Worm (Caenorhabditis elegans): ENCODE results near the gene frpr-13.
A peak's percentile ranks its signal among the peaks of the same experiment; 100 is the strongest.

The frpr-13 gene

ce11 chrV:8906896-8907295 lies 8.0 kb downstream of the frpr-13 start, which contains the start of gene frpr-11:
Gene frpr-11, plus strand, starts transcription at chrV:8907196.
- no peak for TF ChIP-seq snpc-4 (tag; optimal IDR thresholded peaks at IDR 0.05)

ce11 chrV:8913940-8914339 lies 15.1 kb downstream of the frpr-13 start, which contains the start of gene mod-1:
Gene mod-1, minus strand, starts transcription at chrV:8914040.
- TF ChIP-seq sem-4 (tag; optimal IDR thresholded peaks at IDR 0.05) (no peak), zag-1 (tag; optimal IDR thresholded peaks at IDR 0.05) (no peak), crh-2 (tag; optimal IDR thresholded peaks at IDR 0.05) (no peak), dmd-4 (tag; optimal IDR thresholded peaks at IDR 0.05) (no peak), nhr-21 (tag; optimal IDR thresholded peaks at IDR 0.05) (no peak), nhr-11 (tag; optimal IDR thresholded peaks at IDR 0.05) (no peak), nhr-129 (tag; optimal IDR thresholded peaks at IDR 0.05) (no peak), R02D3.7 (tag; optimal IDR thresholded peaks at IDR 0.05) (no peak)

- TF ChIP-seq nhr-129 (tag; optimal IDR thresholded peaks at IDR 0.05) (peak; percentile 33), lsy-2 (tag; optimal IDR thresholded peaks at IDR 0.05) (peak in 1 of 2 experiments; percentile 18), F13H6.1 (tag; optimal IDR thresholded peaks at IDR 0.05) (peak; percentile 12), ceh-16 (tag; optimal IDR thresholded peaks at IDR 0.05) (no peak), fos-1 (tag; optimal IDR thresholded peaks at IDR 0.05) (peak; percentile 7)
Observed at ce11 chrV:8922781-8923180, 23.9 kb downstream of the frpr-13 start, which contains the start of gene ttr-47. Gene ttr-47, plus strand, starts transcription at chrV:8923088.

- no peak for TF ChIP-seq ztf-1 (GFP tag; conservative IDR thresholded peaks at IDR 0.05)
- TF ChIP-seq ama-1 (optimal IDR thresholded peaks at IDR 0.05), result no peak
- no peak for TF ChIP-seq nhr-25 (tag; optimal IDR thresholded peaks at IDR 0.05)
- TF ChIP-seq ceh-16 (tag; optimal IDR thresholded peaks at IDR 0.05), result no peak
- TF ChIP-seq ceh-82 (tag; optimal IDR thresholded peaks at IDR 0.05), result no peak
- TF ChIP-seq aly-2 (tag; optimal IDR thresholded peaks at IDR 0.05), result no peak
- no peak for TF ChIP-seq Y55F3AM.14 (GFP tag; optimal IDR thresholded peaks at IDR 0.05)
- no peak for TF ChIP-seq C34F6.9 (tag; optimal IDR thresholded peaks at IDR 0.05)
- no peak for TF ChIP-seq mab-5 (tag; optimal IDR thresholded peaks at IDR 0.05)
- TF ChIP-seq nhr-12 (tag; optimal IDR thresholded peaks at IDR 0.05), result no peak
- no peak for TF ChIP-seq nhr-77 (tag; optimal IDR thresholded peaks at IDR 0.05)
- TF ChIP-seq mbf-1 (tag; optimal IDR thresholded peaks at IDR 0.05), result no peak
- TF ChIP-seq unc-55 (GFP tag; optimal IDR thresholded peaks at IDR 0.05), result no peak
- no peak for TF ChIP-seq unc-39 (tag; optimal IDR thresholded peaks at IDR 0.05)
- no peak for TF ChIP-seq ZK546.5 (tag; optimal IDR thresholded peaks at IDR 0.05)
- TF ChIP-seq sma-9 (GFP tag; optimal IDR thresholded peaks at IDR 0.05), result no peak
- no peak for TF ChIP-seq sma-9 (tag; optimal IDR thresholded peaks at IDR 0.05)
- TF ChIP-seq alr-1 (tag; optimal IDR thresholded peaks at IDR 0.05), result no peak
- no peak for TF ChIP-seq zag-1 (tag; optimal IDR thresholded peaks at IDR 0.05)
Observed at ce11 chrV:8927715-8928114, 28.9 kb downstream of the frpr-13 start.

- no peak for TF ChIP-seq zag-1 (tag; optimal IDR thresholded peaks at IDR 0.05)
- no peak for TF ChIP-seq lin-11 (tag; optimal IDR thresholded peaks at IDR 0.05)
- TF ChIP-seq lsy-2 (tag; optimal IDR thresholded peaks at IDR 0.05), result no peak
- TF ChIP-seq nhr-21 (tag; optimal IDR thresholded peaks at IDR 0.05), result no peak
- TF ChIP-seq elt-3 (tag; optimal IDR thresholded peaks at IDR 0.05), result no peak
- TF ChIP-seq ama-1 (optimal IDR thresholded peaks at IDR 0.05), result no peak
Observed at ce11 chrV:8928967-8929366, 30.1 kb downstream of the frpr-13 start, which contains the start of gene H14N18.4. Gene H14N18.4, minus strand, starts transcription at chrV:8928978.

- no peak for TF ChIP-seq elt-3 (tag; optimal IDR thresholded peaks at IDR 0.05)
- TF ChIP-seq lin-39 (tag; optimal IDR thresholded peaks at IDR 0.05), result no peak
- no peak for TF ChIP-seq C34F6.9 (tag; optimal IDR thresholded peaks at IDR 0.05)
- TF ChIP-seq mab-5 (tag; optimal IDR thresholded peaks at IDR 0.05), result no peak
- no peak for TF ChIP-seq nhr-77 (tag; optimal IDR thresholded peaks at IDR 0.05)
- TF ChIP-seq peb-1 (tag; optimal IDR thresholded peaks at IDR 0.05), result no peak
- TF ChIP-seq gmeb-1 (tag; optimal IDR thresholded peaks at IDR 0.05), result no peak
- no peak for TF ChIP-seq ztf-11 (tag; optimal IDR thresholded peaks at IDR 0.05)
- no peak for TF ChIP-seq blmp-1 (tag; optimal IDR thresholded peaks at IDR 0.05; ENCODE audit: insufficient read depth)
- TF ChIP-seq sma-3 (GFP tag; optimal IDR thresholded peaks at IDR 0.05), result no peak
- TF ChIP-seq nhr-6 (tag; optimal IDR thresholded peaks at IDR 0.05), result no peak
- TF ChIP-seq sem-4 (tag; optimal IDR thresholded peaks at IDR 0.05), result no peak
- no peak for TF ChIP-seq lsy-2 (tag; optimal IDR thresholded peaks at IDR 0.05)
Observed at ce11 chrV:8932318-8932717, 33.5 kb downstream of the frpr-13 start, which contains the start of gene H14N18.2. Gene H14N18.2, plus strand, starts transcription at chrV:8932618.
